Worm (Caenorhabditis elegans) whole organism, L2 larva: Measurements from ENCODE around the gene ins-16.

Source experiments
- C34F6.9 ChIP-seq: fragments of 150-350 bp; optimal IDR thresholded peaks from 2 replicates; lab custom pipeline; 2014; ENCODE audit warnings: missing biosample characterization, missing genetic modification characterization
- F13H6.1 ChIP-seq: sonication (generic microtip); optimal IDR thresholded peaks from 2 replicates; lab custom pipeline; 2016; ENCODE audit warnings: missing genetic modification characterization, missing compliant biosample characterization
- R02D3.7 ChIP-seq: fragments of 150-350 bp; optimal IDR thresholded peaks from 2 replicates; lab custom pipeline; 2014; ENCODE audit warnings: missing biosample characterization, missing genetic modification characterization
- Y55F3AM.14 ChIP-seq: fragments of 200-800 bp; sonication (Bioruptor generic); optimal IDR thresholded peaks from 2 replicates; lab custom pipeline; 2018; ENCODE audit warnings: mild to moderate bottlenecking, missing genetic modification characterization, missing compliant biosample characterization
- ZK546.5 ChIP-seq: sonication (generic microtip); optimal IDR thresholded peaks from 2 replicates; lab custom pipeline; 2017; ENCODE audit warnings: missing biosample characterization, missing genetic modification characterization
- alr-1 ChIP-seq: fragments of 150-350 bp; optimal IDR thresholded peaks from 2 replicates; lab custom pipeline; 2014; ENCODE audit warnings: missing biosample characterization, missing genetic modification characterization
- aly-2 ChIP-seq: fragments of 150-350 bp; optimal IDR thresholded peaks from 2 replicates; lab custom pipeline; 2014; ENCODE audit warnings: missing biosample characterization, missing genetic modification characterization
- ama-1 ChIP-seq: fragments of 150-350 bp; optimal IDR thresholded peaks from 2 replicates; lab custom pipeline; 2018; ENCODE audit warnings: inconsistent platforms
- blmp-1 ChIP-seq: sonication (generic microtip); optimal IDR thresholded peaks from 2 replicates; lab custom pipeline; 2017; ENCODE audit warnings: missing genetic modification characterization, mild to moderate bottlenecking, missing compliant biosample characterization, antibody characterized with exemption, moderate library complexity; ENCODE audit not compliant: insufficient read depth
- ceh-16 ChIP-seq: fragments of 150-350 bp; optimal IDR thresholded peaks from 2 replicates; lab custom pipeline; 2014; ENCODE audit warnings: missing biosample characterization, missing genetic modification characterization
- ceh-82 ChIP-seq: fragments of 150-350 bp; optimal IDR thresholded peaks from 2 replicates; lab custom pipeline; 2014; ENCODE audit warnings: missing biosample characterization, missing genetic modification characterization
- crh-2 ChIP-seq: sonication (generic microtip); optimal IDR thresholded peaks from 2 replicates; lab custom pipeline; 2017; ENCODE audit warnings: missing biosample characterization, missing genetic modification characterization
- dmd-4 ChIP-seq: sonication (generic microtip); optimal IDR thresholded peaks from 2 replicates; lab custom pipeline; 2017; ENCODE audit warnings: missing biosample characterization, missing genetic modification characterization
- egl-27 ChIP-seq: sonication (generic microtip); optimal IDR thresholded peaks from 3 replicates; lab custom pipeline; 2017; ENCODE audit warnings: missing biosample characterization, missing genetic modification reagents, missing genetic modification characterization
- elt-1 ChIP-seq: fragments of 150-350 bp; optimal IDR thresholded peaks from 2 replicates; lab custom pipeline; 2014; ENCODE audit warnings: missing biosample characterization, missing genetic modification characterization
- elt-3 ChIP-seq: sonication (generic microtip); optimal IDR thresholded peaks from 2 replicates; lab custom pipeline; 2017; ENCODE audit warnings: missing biosample characterization, missing genetic modification characterization
- fos-1 ChIP-seq: fragments of 150-350 bp; optimal IDR thresholded peaks from 2 replicates; lab custom pipeline; 2014; ENCODE audit warnings: missing biosample characterization, missing genetic modification characterization
- gmeb-1 ChIP-seq: fragments of 150-350 bp; optimal IDR thresholded peaks from 2 replicates; lab custom pipeline; 2014; ENCODE audit warnings: missing biosample characterization, missing genetic modification characterization
- lin-11 ChIP-seq: fragments of 150-350 bp; sonication (generic microtip); optimal IDR thresholded peaks from 2 replicates; lab custom pipeline; 2014; ENCODE audit warnings: missing biosample characterization, missing genetic modification characterization, inconsistent platforms, mixed read lengths
- lin-13 ChIP-seq: fragments of 150-350 bp; optimal IDR thresholded peaks from 2 replicates; lab custom pipeline; 2014; ENCODE audit warnings: missing biosample characterization, missing genetic modification reagents, missing genetic modification characterization
- lin-39 ChIP-seq: fragments of 150-350 bp; optimal IDR thresholded peaks from 2 replicates; lab custom pipeline; 2014; ENCODE audit warnings: missing biosample characterization, missing genetic modification reagents, missing genetic modification characterization
- lsy-2 ChIP-seq, 2 experiments: fragments of 150-350 bp in 1 of 2; sonication (generic microtip) in 1 of 2; optimal IDR thresholded peaks; 2 replicates each; lab custom pipeline; 2014 to 2017; ENCODE audit warnings: missing biosample characterization in 2 of 2, missing genetic modification characterization in 2 of 2
- mab-5 ChIP-seq: fragments of 150-350 bp; optimal IDR thresholded peaks from 2 replicates; lab custom pipeline; 2014; ENCODE audit warnings: missing biosample characterization, missing genetic modification characterization
- mbf-1 ChIP-seq: sonication (generic microtip); optimal IDR thresholded peaks from 2 replicates; lab custom pipeline; 2017; ENCODE audit warnings: missing biosample characterization, missing genetic modification characterization
- mdl-1 ChIP-seq, 2 experiments: fragments of 150-350 bp in 1 of 2; sonication (generic microtip) in 1 of 2; optimal IDR thresholded peaks; 2 replicates each; lab custom pipeline; 2017; ENCODE audit warnings: missing biosample characterization in 2 of 2, missing genetic modification characterization in 2 of 2
- nhr-10 ChIP-seq: sonication (generic microtip); optimal IDR thresholded peaks from 2 replicates; lab custom pipeline; 2017; ENCODE audit warnings: missing biosample characterization, missing genetic modification characterization
- nhr-11 ChIP-seq: fragments of 150-350 bp; optimal IDR thresholded peaks from 2 replicates; lab custom pipeline; 2014; ENCODE audit warnings: missing biosample characterization, missing genetic modification characterization
- nhr-12 ChIP-seq: fragments of 150-350 bp; optimal IDR thresholded peaks from 2 replicates; lab custom pipeline; 2014; ENCODE audit warnings: missing biosample characterization, missing genetic modification characterization
- nhr-129 ChIP-seq: fragments of 150-350 bp; optimal IDR thresholded peaks from 2 replicates; lab custom pipeline; 2014; ENCODE audit warnings: missing biosample characterization, missing genetic modification characterization
- nhr-21 ChIP-seq: fragments of 150-350 bp; optimal IDR thresholded peaks from 2 replicates; lab custom pipeline; 2014; ENCODE audit warnings: missing biosample characterization, missing genetic modification characterization
- nhr-23 ChIP-seq: fragments of 150-350 bp; optimal IDR thresholded peaks from 2 replicates; lab custom pipeline; 2014; ENCODE audit warnings: missing biosample characterization, missing genetic modification reagents, missing genetic modification characterization
- nhr-237 ChIP-seq: fragments of 150-350 bp; optimal IDR thresholded peaks from 2 replicates; lab custom pipeline; 2014; ENCODE audit warnings: missing biosample characterization, missing genetic modification characterization
- nhr-25 ChIP-seq: fragments of 150-350 bp; sonication (generic microtip); optimal IDR thresholded peaks from 3 replicates; lab custom pipeline; 2014; ENCODE audit warnings: missing biosample characterization, missing genetic modification characterization
- nhr-6 ChIP-seq: fragments of 150-350 bp; optimal IDR thresholded peaks from 2 replicates; lab custom pipeline; 2014; ENCODE audit warnings: missing biosample characterization, missing genetic modification characterization
- nhr-77 ChIP-seq: fragments of 150-350 bp; optimal IDR thresholded peaks from 2 replicates; lab custom pipeline; 2014; ENCODE audit warnings: missing biosample characterization, missing genetic modification characterization
- peb-1 ChIP-seq: fragments of 150-350 bp; optimal IDR thresholded peaks from 2 replicates; lab custom pipeline; 2014; ENCODE audit warnings: missing biosample characterization, missing genetic modification characterization
- sem-4 ChIP-seq: fragments of 150-350 bp; optimal IDR thresholded peaks from 2 replicates; lab custom pipeline; 2014; ENCODE audit warnings: missing biosample characterization, missing genetic modification reagents, missing genetic modification characterization
- skn-1 ChIP-seq: sonication (generic microtip); optimal IDR thresholded peaks from 2 replicates; lab custom pipeline; 2017; ENCODE audit warnings: missing biosample characterization, missing genetic modification characterization
- sma-3 ChIP-seq: sonication (generic microtip); optimal IDR thresholded peaks from 2 replicates; lab custom pipeline; 2016; ENCODE audit warnings: missing genetic modification reagents, missing genetic modification characterization, missing compliant biosample characterization
- sma-9 ChIP-seq, 2 experiments: fragments of 150-350 bp in 1 of 2; sonication (generic microtip) in 1 of 2; optimal IDR thresholded peaks; 2 replicates each; lab custom pipeline; 2014 to 2016; ENCODE audit warnings: missing genetic modification characterization in 2 of 2, mild to moderate bottlenecking in 1 of 2, missing biosample characterization in 1 of 2, missing compliant biosample characterization in 1 of 2, missing genetic modification reagents in 1 of 2, moderate library complexity in 1 of 2
- snpc-4 ChIP-seq: fragments of 150-350 bp; optimal IDR thresholded peaks from 2 replicates; lab custom pipeline; 2014; ENCODE audit warnings: missing biosample characterization, missing genetic modification characterization
- unc-39 ChIP-seq: fragments of 150-350 bp; optimal IDR thresholded peaks from 2 replicates; lab custom pipeline; 2014; ENCODE audit warnings: missing biosample characterization, missing genetic modification characterization
- unc-55 ChIP-seq: fragments of 150-350 bp; sonication (generic microtip); optimal IDR thresholded peaks from 3 replicates; lab custom pipeline; 2014; ENCODE audit warnings: missing biosample characterization, missing genetic modification reagents, missing genetic modification characterization
- unc-62 ChIP-seq: fragments of 150-350 bp; optimal IDR thresholded peaks from 2 replicates; lab custom pipeline; 2014; ENCODE audit warnings: missing biosample characterization, missing genetic modification reagents, missing genetic modification characterization
- zag-1 ChIP-seq: fragments of 150-350 bp; optimal IDR thresholded peaks from 2 replicates; lab custom pipeline; 2014; ENCODE audit warnings: missing biosample characterization, missing genetic modification characterization
- ztf-1 ChIP-seq: fragments of 200-800 bp; sonication (Bioruptor generic); conservative IDR thresholded peaks from 2 replicates; pipeline ENCODE4 v1.3.6; 2022; ENCODE audit warnings: missing genetic modification characterization, missing compliant biosample characterization
- ztf-11 ChIP-seq: sonication (generic microtip); optimal IDR thresholded peaks from 2 replicates; lab custom pipeline; 2017; ENCODE audit warnings: missing biosample characterization, missing genetic modification characterization
- ztf-4 ChIP-seq: fragments of 150-350 bp; optimal IDR thresholded peaks from 2 replicates; lab custom pipeline; 2014; ENCODE audit warnings: missing biosample characterization, missing genetic modification characterization

The ins-16 gene

ce11 chrIII:2091367-2091766, 30.6 kb upstream of the ins-16 start:
- TF ChIP-seq lsy-2 (tag; optimal IDR thresholded peaks at IDR 0.05; lab: Kevin White, UChicago) (no peak), fos-1 (tag; lab: Kevin White, UChicago) (peak; percentile 67)

DNA sequence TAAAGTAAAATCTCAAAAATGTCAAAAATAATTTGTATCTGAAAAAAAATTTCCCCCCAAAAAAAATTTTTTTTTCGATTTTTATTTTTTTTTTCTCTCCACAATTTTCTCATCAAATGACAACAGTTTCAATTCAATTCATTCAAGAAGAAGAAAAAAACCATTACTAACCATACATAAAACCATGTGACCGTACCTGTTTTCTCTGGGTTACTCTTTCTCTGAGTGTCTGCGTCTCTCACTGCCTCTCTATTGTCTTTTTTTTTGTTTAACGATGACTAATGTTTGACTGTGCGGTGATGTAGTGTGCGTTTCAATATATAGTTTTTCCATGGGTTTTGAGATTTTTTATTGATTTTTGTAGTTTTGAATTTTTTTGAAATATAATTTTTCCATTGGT, 29.9 kb upstream of the ins-16 start:
- TF ChIP-seq sma-3 (peak; percentile 80), mab-5 (no peak), nhr-237 (tag; lab: Kevin White, UChicago) (no peak), nhr-11 (tag; lab: Kevin White, UChicago) (no peak), nhr-77 (tag; lab: Kevin White, UChicago) (no peak), ztf-4 (peak; percentile 27), gmeb-1 (peak; percentile 77), crh-2 (peak; percentile 75), unc-39 (tag; lab: Kevin White, UChicago) (no peak), nhr-129 (peak; percentile 59), sma-9 (GFP tag; optimal IDR thresholded peaks at IDR 0.05; lab: Kevin White, UChicago) (no peak), sma-9 (tag; optimal IDR thresholded peaks at IDR 0.05; lab: Kevin White, UChicago) (no peak), Y55F3AM.14 (GFP tag; lab: Kevin White, UChicago) (no peak), F13H6.1 (tag; lab: Kevin White, UChicago) (peak; percentile 73), elt-1 (tag; lab: Kevin White, UChicago) (no peak), nhr-25 (peak; percentile 87), dmd-4 (no peak), nhr-10 (no peak), ztf-11 (tag; lab: Kevin White, UChicago) (no peak), C34F6.9 (tag; lab: Kevin White, UChicago) (peak; percentile 64), aly-2 (no peak), egl-27 (no peak), lsy-2 (tag; optimal IDR thresholded peaks at IDR 0.05; lab: Kevin White, UChicago) (peak in 1 of 2 experiments; percentile 62), ztf-1 (GFP tag; lab: Robert Waterston, UW) (no peak), nhr-21 (tag; lab: Kevin White, UChicago) (peak; percentile 11), unc-62 (GFP tag; lab: Kevin White, UChicago) (no peak), nhr-23 (no peak), nhr-12 (tag; lab: Kevin White, UChicago) (no peak), ceh-16 (tag; lab: Kevin White, UChicago) (no peak), sem-4 (peak; percentile 63), fos-1 (tag; lab: Kevin White, UChicago) (peak; percentile 89), R02D3.7 (tag; lab: Kevin White, UChicago) (no peak), ZK546.5 (tag; lab: Kevin White, UChicago) (no peak), mdl-1 (tag; optimal IDR thresholded peaks at IDR 0.05; lab: Kevin White, UChicago) (no peak), lin-39 (no peak), ama-1 (lab: Kevin White, UChicago) (no peak), blmp-1 (tag; lab: Kevin White, UChicago) (peak; percentile 37), nhr-6 (tag; lab: Kevin White, UChicago) (peak; percentile 63), elt-3 (tag; lab: Kevin White, UChicago) (no peak), alr-1 (tag; lab: Kevin White, UChicago) (no peak), peb-1 (no peak), lin-13 (GFP tag; lab: Kevin White, UChicago) (peak; percentile 34), mbf-1 (tag; lab: Kevin White, UChicago) (no peak), zag-1 (tag; lab: Kevin White, UChicago) (no peak), snpc-4 (no peak), unc-55 (no peak), lin-11 (no peak), skn-1 (tag; lab: Kevin White, UChicago) (no peak), ceh-82 (tag; lab: Kevin White, UChicago) (no peak)
